Fruit fly (Drosophila melanogaster): Measurements from ENCODE around the gene Archease.

Archease gene

DNA sequence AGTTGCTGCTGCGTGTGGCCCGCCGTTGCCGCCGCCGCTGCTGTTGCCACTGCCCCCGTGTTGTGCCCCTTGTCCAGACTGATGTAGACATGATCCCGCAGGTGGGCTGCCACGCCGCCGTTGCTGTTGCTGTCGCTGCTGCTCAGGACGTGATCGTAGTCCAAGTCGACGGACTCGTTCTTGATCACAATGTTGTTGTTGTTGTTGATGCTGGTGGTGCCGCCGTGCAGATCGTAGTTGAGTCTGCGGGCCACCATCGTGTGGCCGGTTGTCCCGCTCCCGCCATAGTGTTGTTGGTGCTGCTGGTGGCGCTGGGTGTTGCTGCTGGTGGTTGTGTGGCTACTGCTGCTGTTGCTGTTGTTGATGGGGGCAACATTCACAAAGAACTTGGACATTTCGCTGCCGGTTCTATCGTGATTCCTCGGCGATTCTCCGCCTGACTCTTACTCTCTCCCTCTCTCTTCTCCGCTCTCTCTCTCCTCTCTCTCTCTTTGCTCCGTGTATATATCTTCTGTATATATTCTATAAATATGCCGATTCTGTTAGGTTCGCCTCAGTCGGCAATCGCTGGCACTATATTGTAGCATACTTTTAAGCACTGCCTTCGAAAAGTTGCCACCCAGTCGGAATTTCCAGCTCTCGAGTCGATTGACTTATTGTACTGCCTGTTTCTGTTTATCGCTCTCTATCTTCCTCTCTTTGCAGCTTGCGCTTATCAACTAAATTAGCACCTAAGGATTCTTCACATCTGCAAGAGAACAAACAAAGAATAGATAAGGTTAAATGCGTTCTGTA is 36.5 kb downstream of the Archease start (continued):
- TF ChIP-seq Bgb (GFP tag; IDR thresholded peaks at IDR 0.05; ENCODE audit: partially characterized antibody), result peak; percentile 14; the same call in 1 of the 2 replicates
- no peak for TF ChIP-seq CG7987 (GFP tag; optimal IDR thresholded peaks at IDR 0.05)
- no peak for TF ChIP-seq CG1233 (GFP tag; optimal IDR thresholded peaks at IDR 0.05)
- no peak for TF ChIP-seq az2 (GFP tag; optimal IDR thresholded peaks at IDR 0.05)
- TF ChIP-seq gem (tag; optimal IDR thresholded peaks at IDR 0.05), result no peak
- peak; percentile 22 for TF ChIP-seq lilli (GFP tag; optimal IDR thresholded peaks at IDR 0.05)
- TF ChIP-seq CG8290 (GFP tag; optimal IDR thresholded peaks at IDR 0.05), result peak; percentile 44
- peak; percentile 72 to 84 for TF ChIP-seq CG8290 (tag; optimal IDR thresholded peaks at IDR 0.05)
- peak; percentile 0 for TF ChIP-seq BEAF-32 (GFP tag; optimal IDR thresholded peaks at IDR 0.05)
- TF ChIP-seq CG5180 (GFP tag; optimal IDR thresholded peaks at IDR 0.05), result no peak
- no peak; the same call in 2 of the 3 replicates for TF ChIP-seq gce (GFP tag; IDR thresholded peaks at IDR 0.05)
- TF ChIP-seq CG2202 (tag; optimal IDR thresholded peaks at IDR 0.05), result no peak
- no peak for TF ChIP-seq Hand (GFP tag; optimal IDR thresholded peaks at IDR 0.05)
- TF ChIP-seq nau (GFP tag; optimal IDR thresholded peaks at IDR 0.05), result no peak
- TF ChIP-seq sisA (GFP tag; IDR thresholded peaks at IDR 0.05), result no peak
- peak; percentile 39 for TF ChIP-seq CG33557 (GFP tag; optimal IDR thresholded peaks at IDR 0.05)
- TF ChIP-seq pfk (GFP tag; optimal IDR thresholded peaks at IDR 0.05), result peak; percentile 0
- peak; percentile 18; the same call in 1 of the 2 replicates for TF ChIP-seq amos (GFP tag; IDR thresholded peaks at IDR 0.05; ENCODE audit: partially characterized antibody)
- no peak for TF ChIP-seq bcd (GFP tag; optimal IDR thresholded peaks at IDR 0.05)
- no peak for TF ChIP-seq CHES-1-like (GFP tag; optimal IDR thresholded peaks at IDR 0.05)
- peak; percentile 42 for TF ChIP-seq Vsx1 (GFP tag; optimal IDR thresholded peaks at IDR 0.05)
- no peak for TF ChIP-seq CG5245 (GFP tag; optimal IDR thresholded peaks at IDR 0.05)
- no peak for TF ChIP-seq Hr39 (optimal IDR thresholded peaks at IDR 0.05)
- TF ChIP-seq CG12155 (GFP tag; optimal IDR thresholded peaks at IDR 0.05), result no peak

DNA sequence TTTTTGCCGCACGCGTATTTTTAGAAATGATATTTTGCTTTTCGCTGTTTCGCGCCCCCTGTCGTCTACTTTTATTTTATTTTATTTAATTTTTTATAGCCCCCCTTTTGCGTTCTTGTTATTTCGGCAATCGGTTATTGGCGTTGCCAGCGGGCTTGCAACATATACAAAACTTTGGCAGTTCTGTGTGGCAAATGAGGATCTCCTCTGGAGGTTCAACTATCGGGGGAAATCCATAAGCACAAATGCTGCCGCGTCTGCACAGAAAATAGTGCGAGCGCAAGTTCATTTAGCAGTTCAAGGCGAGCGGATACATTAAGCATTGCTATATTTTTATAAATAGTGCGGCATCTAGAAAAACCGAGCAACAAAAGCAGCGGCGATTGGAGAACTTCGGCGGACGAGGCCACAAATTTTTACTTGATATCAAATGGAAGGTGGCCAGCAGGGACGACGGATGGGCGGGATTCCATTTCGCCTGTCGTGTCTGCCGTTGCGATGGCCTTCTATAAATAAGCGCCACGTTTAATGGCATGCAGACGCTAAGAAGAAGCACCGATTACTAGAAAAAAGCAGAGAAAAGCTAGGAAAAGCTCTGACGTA is 38.3 kb downstream of the Archease start:
- TF ChIP-seq amos (GFP tag; IDR thresholded peaks at IDR 0.05; ENCODE audit: partially characterized antibody) (0 out of 2 replicates have a peak, but pooled peaks have one; percentile 12), CG12769 (tag; optimal IDR thresholded peaks at IDR 0.05) (peak; percentile 37), CG10543 (GFP tag; optimal IDR thresholded peaks at IDR 0.05) (peak; percentile 80), CG6175 (GFP tag; IDR thresholded peaks at IDR 0.05) (peak; percentile 81; the same call in 2 of the 3 replicates), Hr78 (GFP tag; optimal IDR thresholded peaks at IDR 0.05) (peak in 1 of 2 experiments; percentile 38), crol (GFP tag; IDR thresholded peaks at IDR 0.05) (peak; percentile 13; the same call in 1 of the 2 replicates), sens (GFP tag) (peak; percentile 39), Med (GFP tag) (peak; percentile 64), Lhr (GFP tag; optimal IDR thresholded peaks at IDR 0.05) (no peak), Nf-YA (GFP tag; IDR thresholded peaks at IDR 0.05) (no peak), CG9727 (GFP tag; optimal IDR thresholded peaks at IDR 0.05) (no peak), phol (tag; optimal IDR thresholded peaks at IDR 0.05) (no peak), pan (optimal IDR thresholded peaks at IDR 0.05) (no peak), pan (GFP tag; optimal IDR thresholded peaks at IDR 0.05 in 1 of 2, IDR thresholded peaks at IDR 0.05 in 1 of 2) (no peak), CG17385 (GFP tag; optimal IDR thresholded peaks at IDR 0.05) (peak; percentile 57), so (GFP tag; IDR thresholded peaks at IDR 0.05) (peak; percentile 62; the same call in 1 of the 3 replicates), abd-A (tag; optimal IDR thresholded peaks at IDR 0.05) (peak; percentile 45), row (GFP tag; IDR thresholded peaks at IDR 0.05) (no peak), pho (GFP tag; optimal IDR thresholded peaks at IDR 0.05) (no peak), Deaf1 (tag; optimal IDR thresholded peaks at IDR 0.05) (peak; percentile 65), Hr51 (GFP tag; optimal IDR thresholded peaks at IDR 0.05) (no peak), ftz-f1 (GFP tag; optimal IDR thresholded peaks at IDR 0.05) (peak; percentile 78), chinmo (GFP tag; IDR thresholded peaks at IDR 0.05; ENCODE audit: partially characterized antibody) (0 out of 4 replicates have a peak, but pooled peaks have one; percentile 78), sd (tag; optimal IDR thresholded peaks at IDR 0.05) (peak; percentile 88), repo (GFP tag; optimal IDR thresholded peaks at IDR 0.05) (no peak)
